Fruit fly (Drosophila melanogaster): ENCODE data around the gene mbf1.

Gene mbf1

dm6 chr3L:16571014-16571738 lies 3.1 kb upstream of the mbf1 start (continued):
- TF ChIP-seq Taf1 (GFP tag; IDR thresholded peaks at IDR 0.05) (no peak), org-1 (GFP tag; optimal IDR thresholded peaks at IDR 0.05) (no peak), Dref (GFP tag; IDR thresholded peaks at IDR 0.05) (no peak), CG4404 (GFP tag; IDR thresholded peaks at IDR 0.05) (peak; percentile 30; the same call in 1 of the 2 replicates), run (tag; optimal IDR thresholded peaks at IDR 0.05) (no peak), nerfin-2 (GFP tag; IDR thresholded peaks at IDR 0.05; ENCODE audit: partially characterized antibody) (no peak), CG15479 (GFP tag; optimal IDR thresholded peaks at IDR 0.05) (no peak), CG5245 (GFP tag; optimal IDR thresholded peaks at IDR 0.05) (no peak), pzg (GFP tag; optimal IDR thresholded peaks at IDR 0.05) (no peak), CG4730 (GFP tag; IDR thresholded peaks at IDR 0.05) (peak; percentile 46; the same call in 1 of the 2 replicates), CG17829 (tag; optimal IDR thresholded peaks at IDR 0.05) (peak; percentile 27), pnt (GFP tag; optimal IDR thresholded peaks at IDR 0.05) (peak; percentile 13), cg (GFP tag; optimal IDR thresholded peaks at IDR 0.05) (no peak), prd (optimal IDR thresholded peaks at IDR 0.05) (no peak), prd (GFP tag; IDR thresholded peaks at IDR 0.05) (peak; percentile 69), CG14965 (GFP tag; optimal IDR thresholded peaks at IDR 0.05; ENCODE audit: borderline replicate concordance) (no peak), CG6791 (GFP tag; IDR thresholded peaks at IDR 0.05; ENCODE audit: partially characterized antibody) (no peak), CG11504 (tag; optimal IDR thresholded peaks at IDR 0.05) (peak; percentile 64), CG6254 (GFP tag; optimal IDR thresholded peaks at IDR 0.05) (no peak), bowl (GFP tag; IDR thresholded peaks at IDR 0.05) (no peak), fd64A (GFP tag; optimal IDR thresholded peaks at IDR 0.05) (no peak), twi (tag; optimal IDR thresholded peaks at IDR 0.05) (no peak), Pdp1 (GFP tag; optimal IDR thresholded peaks at IDR 0.05) (peak in 1 of 2 experiments; percentile 42), CG1792 (GFP tag; optimal IDR thresholded peaks at IDR 0.05) (no peak), CG1603 (tag; optimal IDR thresholded peaks at IDR 0.05) (no peak), CG8359 (GFP tag; optimal IDR thresholded peaks at IDR 0.05; ENCODE audit: borderline replicate concordance) (peak; percentile 93), jigr1 (GFP tag; IDR thresholded peaks at IDR 0.05) (no peak), br (optimal IDR thresholded peaks at IDR 0.05) (no peak), Dp (GFP tag; optimal IDR thresholded peaks at IDR 0.05) (no peak), Trl (optimal IDR thresholded peaks at IDR 0.05) (no peak), Trl (GFP tag; optimal IDR thresholded peaks at IDR 0.05) (peak; percentile 38), CG17568 (GFP tag; optimal IDR thresholded peaks at IDR 0.05) (peak; percentile 46), sim (GFP tag; IDR thresholded peaks at IDR 0.05) (no peak), kah (GFP tag; optimal IDR thresholded peaks at IDR 0.05) (no peak), Blimp-1 (GFP tag; optimal IDR thresholded peaks at IDR 0.05) (peak; percentile 51), CG7963 (GFP tag; IDR thresholded peaks at IDR 0.05; ENCODE audit: partially characterized antibody) (no peak), zfh1 (GFP tag; IDR thresholded peaks at IDR 0.05) (peak; percentile 37; the same call in 1 of the 3 replicates), Bdp1 (GFP tag; optimal IDR thresholded peaks at IDR 0.05) (no peak), CG1602 (GFP tag; optimal IDR thresholded peaks at IDR 0.05) (peak; percentile 36), sd (tag; optimal IDR thresholded peaks at IDR 0.05) (peak; percentile 20), CG13775 (GFP tag; optimal IDR thresholded peaks at IDR 0.05) (peak; percentile 42), GATAe (GFP tag; conservative IDR thresholded peaks at IDR 0.05) (no peak), zen2 (GFP tag; IDR thresholded peaks at IDR 0.05; ENCODE audit: partially characterized antibody) (no peak), CG14441 (GFP tag; IDR thresholded peaks at IDR 0.05) (peak; percentile 62), CG30431 (GFP tag; optimal IDR thresholded peaks at IDR 0.05) (no peak), pita (GFP tag; optimal IDR thresholded peaks at IDR 0.05) (no peak), CG15011 (GFP tag; optimal IDR thresholded peaks at IDR 0.05) (peak; percentile 12), Deaf1 (tag; optimal IDR thresholded peaks at IDR 0.05) (peak; percentile 34), exex (tag; optimal IDR thresholded peaks at IDR 0.05) (no peak), CG7987 (GFP tag; optimal IDR thresholded peaks at IDR 0.05) (no peak)

Data from whole organism, embryonic.